Worm (Caenorhabditis elegans): ENCODE data around the gene C17A2.7.
"Not testable (repeated sequence)": the region's sequence is repeated elsewhere in the genome, so short reads cannot be mapped to it uniquely, and the experiment has no call there.

DNA sequence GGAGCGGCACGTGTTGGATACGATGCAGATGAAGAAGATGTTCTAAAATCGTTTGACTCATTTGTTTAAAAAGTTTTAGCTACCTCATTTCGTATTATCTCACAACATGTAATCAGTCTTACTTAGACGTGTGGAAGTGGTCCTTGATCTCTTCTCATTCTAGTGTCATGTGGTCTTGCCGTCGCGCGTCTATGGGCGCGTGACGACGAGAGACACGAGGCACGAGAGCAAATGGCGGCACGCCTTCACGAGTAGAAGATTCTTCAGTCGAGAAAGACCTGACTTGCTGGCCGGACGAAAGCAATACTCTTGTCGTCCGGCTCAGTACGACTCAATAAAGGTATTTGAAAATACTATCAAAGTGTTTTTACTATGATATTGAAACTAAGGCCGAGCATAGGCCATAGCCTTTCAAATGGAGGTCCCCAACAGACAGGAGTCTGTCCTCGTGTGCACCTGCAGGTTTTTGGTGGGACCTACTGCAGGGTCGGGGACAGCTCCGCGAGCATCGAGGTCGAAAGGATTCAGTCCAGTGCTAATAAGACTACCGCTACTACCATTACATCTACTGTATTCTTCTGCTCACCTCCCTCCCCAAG, 26.9 kb downstream of the C17A2.7 start, which contains the start of gene fbxa-24:
- not testable (repeated sequence) for TF ChIP-seq unc-39 (tag; optimal IDR thresholded peaks at IDR 0.05); zag-1 (tag; optimal IDR thresholded peaks at IDR 0.05); lin-13 (GFP tag; optimal IDR thresholded peaks at IDR 0.05); ztf-11 (tag; optimal IDR thresholded peaks at IDR 0.05); F26F4.8 (GFP tag; conservative IDR thresholded peaks at IDR 0.05); nhr-76 (tag; optimal IDR thresholded peaks at IDR 0.05); fos-1 (tag; optimal IDR thresholded peaks at IDR 0.05); mdl-1 (tag; optimal IDR thresholded peaks at IDR 0.05); nhr-11 (tag; optimal IDR thresholded peaks at IDR 0.05); daf-12 (tag; optimal IDR thresholded peaks at IDR 0.05); fkh-10 (GFP tag; optimal IDR thresholded peaks at IDR 0.05); ama-1 (optimal IDR thresholded peaks at IDR 0.05); nhr-48 (tag; optimal IDR thresholded peaks at IDR 0.05)

Data from whole organism, L4 larva.